Fruit fly (Drosophila melanogaster): ENCODE data around the gene fzr.

Gene fzr

dm6 chrX:4649751-4650150 is 29.6 kb downstream of the fzr start, which contains the start of the genes Cbp80 and Torsin (continued):
- TF ChIP-seq CG33557 (GFP tag; optimal IDR thresholded peaks at IDR 0.05), result no peak
- TF ChIP-seq peb (GFP tag; IDR thresholded peaks at IDR 0.05), result 0 out of 2 replicates have a peak, but pooled peaks have one; percentile 15
- TF ChIP-seq grau (tag; optimal IDR thresholded peaks at IDR 0.05), result peak; percentile 11
- no peak for TF ChIP-seq fu2 (GFP tag; optimal IDR thresholded peaks at IDR 0.05)
- TF ChIP-seq Abd-B (GFP tag; optimal IDR thresholded peaks at IDR 0.05), result no peak
- no peak for TF ChIP-seq Rfx (GFP tag; IDR thresholded peaks at IDR 0.05)
- peak; percentile 93 for TF ChIP-seq sna (GFP tag; IDR thresholded peaks at IDR 0.05; ENCODE audit: partially characterized antibody)
- no peak for TF ChIP-seq CG10979 (tag; optimal IDR thresholded peaks at IDR 0.05)
- no peak for TF ChIP-seq CG4707 (GFP tag; optimal IDR thresholded peaks at IDR 0.05)
- no peak for TF ChIP-seq CG18476 (GFP tag; optimal IDR thresholded peaks at IDR 0.05)
- TF ChIP-seq CG18262 (tag; optimal IDR thresholded peaks at IDR 0.05), result no peak
- no peak for TF ChIP-seq z (GFP tag; IDR thresholded peaks at IDR 0.05)
- no peak for TF ChIP-seq CG10321 (GFP tag; IDR thresholded peaks at IDR 0.05)
- peak; percentile 83 for TF ChIP-seq Ets65A (GFP tag)
- TF ChIP-seq Lim3 (GFP tag; IDR thresholded peaks at IDR 0.05), result no peak
- TF ChIP-seq Ets97D (GFP tag; optimal IDR thresholded peaks at IDR 0.05), result peak; percentile 13
- TF ChIP-seq CG1647 (GFP tag; optimal IDR thresholded peaks at IDR 0.05), result no peak
- no peak for TF ChIP-seq CG12299 (tag; optimal IDR thresholded peaks at IDR 0.05)
- TF ChIP-seq D19A (tag; optimal IDR thresholded peaks at IDR 0.05), result no peak
- TF ChIP-seq CG12659 (GFP tag; optimal IDR thresholded peaks at IDR 0.05), result peak; percentile 36
- no peak for TF ChIP-seq Jarid2 (GFP tag; optimal IDR thresholded peaks at IDR 0.05)
- peak; percentile 90 for TF ChIP-seq CG13287 (GFP tag; IDR thresholded peaks at IDR 0.05; ENCODE audit: partially characterized antibody)
- no peak for TF ChIP-seq CG1792 (GFP tag; optimal IDR thresholded peaks at IDR 0.05)
- no peak for TF ChIP-seq CG18599 (GFP tag; optimal IDR thresholded peaks at IDR 0.05)
- no peak for TF ChIP-seq CG7271 (tag; optimal IDR thresholded peaks at IDR 0.05)
- TF ChIP-seq CG17328 (GFP tag; IDR thresholded peaks at IDR 0.05), result no peak
- no peak for TF ChIP-seq pnt (GFP tag; optimal IDR thresholded peaks at IDR 0.05)
- TF ChIP-seq CG17612 (GFP tag; IDR thresholded peaks at IDR 0.05), result no peak
- TF ChIP-seq kah (GFP tag; optimal IDR thresholded peaks at IDR 0.05), result no peak
- TF ChIP-seq fd102C (GFP tag; optimal IDR thresholded peaks at IDR 0.05), result no peak
- no peak for TF ChIP-seq CG30431 (GFP tag; optimal IDR thresholded peaks at IDR 0.05)
- no peak for TF ChIP-seq CG15479 (GFP tag; optimal IDR thresholded peaks at IDR 0.05)
- no peak for TF ChIP-seq CG13624 (GFP tag; optimal IDR thresholded peaks at IDR 0.05)
- no peak for TF ChIP-seq CG10565 (GFP tag; optimal IDR thresholded peaks at IDR 0.05)
- no peak for TF ChIP-seq CG3726 (GFP tag; IDR thresholded peaks at IDR 0.05)
- TF ChIP-seq D (optimal IDR thresholded peaks at IDR 0.05), result peak; percentile 19
- no peak for TF ChIP-seq D (GFP tag; optimal IDR thresholded peaks at IDR 0.05)
- TF ChIP-seq Eip74EF (GFP tag; optimal IDR thresholded peaks at IDR 0.05), result no peak
- TF ChIP-seq CG11247 (GFP tag; IDR thresholded peaks at IDR 0.05), result no peak
- TF ChIP-seq zfh1 (GFP tag; IDR thresholded peaks at IDR 0.05), result no peak; the same call in 2 of the 3 replicates
- TF ChIP-seq luna (GFP tag; optimal IDR thresholded peaks at IDR 0.05), result no peak
- no peak for TF ChIP-seq hth (optimal IDR thresholded peaks at IDR 0.05)
- no peak for TF ChIP-seq CG3163 (GFP tag; optimal IDR thresholded peaks at IDR 0.05)
- TF ChIP-seq CG3847 (GFP tag; IDR thresholded peaks at IDR 0.05), result no peak
- TF ChIP-seq scrt (GFP tag; optimal IDR thresholded peaks at IDR 0.05), result no peak
- no peak for TF ChIP-seq HHEX (GFP tag; optimal IDR thresholded peaks at IDR 0.05)
- TF ChIP-seq CG1233 (GFP tag; optimal IDR thresholded peaks at IDR 0.05), result no peak
- peak; percentile 9 for TF ChIP-seq CG15514 (GFP tag; optimal IDR thresholded peaks at IDR 0.05)
- TF ChIP-seq ac (GFP tag; optimal IDR thresholded peaks at IDR 0.05), result no peak
- no peak for TF ChIP-seq CG31365 (tag; optimal IDR thresholded peaks at IDR 0.05)
- TF ChIP-seq CG4404 (GFP tag; IDR thresholded peaks at IDR 0.05), result no peak
- TF ChIP-seq org-1 (GFP tag; optimal IDR thresholded peaks at IDR 0.05), result no peak
